Fruit fly (Drosophila melanogaster) whole organism, embryonic: ENCODE results near the gene CG32137.

ENCODE experiments used
- Adf1 ChIP-seq: fragments of 200-800 bp; sonication (Bioruptor generic); IDR thresholded peaks from 2 replicates; pipeline ENCODE4 v1.3.6; 2022; ENCODE audit warnings: missing biosample characterization, missing genetic modification characterization
- BEAF-32 ChIP-seq: fragments of 200-800 bp; sonication (Bioruptor generic); optimal IDR thresholded peaks from 3 replicates; lab custom pipeline; 2017; ENCODE audit warnings: missing biosample characterization, missing genetic modification characterization, mild to moderate bottlenecking, moderate library complexity, missing genetic modification reagents
- Blimp-1 ChIP-seq: fragments of 200-800 bp; sonication (Bioruptor generic); optimal IDR thresholded peaks from 3 replicates; lab custom pipeline; 2018; ENCODE audit warnings: missing biosample characterization, missing genetic modification characterization, mild to moderate bottlenecking, moderate library complexity, missing genetic modification reagents
- CG10366 ChIP-seq: fragments of 200-800 bp; sonication (Bioruptor generic); IDR thresholded peaks from 2 replicates; pipeline ENCODE4 v1.3.6; 2022; ENCODE audit warnings: missing biosample characterization, missing genetic modification characterization
- CG10654 ChIP-seq: fragments of 200-800 bp; sonication (Bioruptor generic); optimal IDR thresholded peaks from 2 replicates; lab custom pipeline; 2016; ENCODE audit warnings: missing biosample characterization, missing genetic modification characterization
- CG11696 ChIP-seq: fragments of 200-800 bp; sonication (Bioruptor generic); IDR thresholded peaks from 2 replicates; pipeline ENCODE4 v1.3.6; 2022; ENCODE audit warnings: missing biosample characterization, missing genetic modification characterization
- CG12155 ChIP-seq: fragments of 200-800 bp; sonication (Bioruptor generic); optimal IDR thresholded peaks from 3 replicates; lab custom pipeline; 2016; ENCODE audit warnings: missing biosample characterization, missing genetic modification characterization
- CG12299 ChIP-seq: fragments of 200-800 bp; sonication (Bioruptor generic); optimal IDR thresholded peaks from 2 replicates; lab custom pipeline; 2018; ENCODE audit warnings: missing biosample characterization, mild to moderate bottlenecking, missing genetic modification characterization
- CG12391 ChIP-seq: fragments of 200-800 bp; sonication (Bioruptor generic); optimal IDR thresholded peaks from 3 replicates; lab custom pipeline; 2018; ENCODE audit warnings: missing biosample characterization, mild to moderate bottlenecking, missing genetic modification characterization, moderate library complexity
- CG14050 ChIP-seq: fragments of 200-800 bp; sonication (Bioruptor generic); IDR thresholded peaks from 3 replicates; pipeline ENCODE4 v1.3.6; 2022; ENCODE audit warnings: missing biosample characterization, missing genetic modification characterization
- CG14860 ChIP-seq: fragments of 200-800 bp; sonication (Bioruptor generic); IDR thresholded peaks from 3 replicates; pipeline ENCODE4 v1.3.6; 2022; ENCODE audit warnings: missing biosample characterization, missing genetic modification characterization; ENCODE audit not compliant: partially characterized antibody
- CG15011 ChIP-seq: fragments of 200-800 bp; sonication (Bioruptor generic); optimal IDR thresholded peaks from 3 replicates; lab custom pipeline; 2018; ENCODE audit warnings: missing biosample characterization, mild to moderate bottlenecking, missing genetic modification characterization
- CG15269 ChIP-seq: fragments of 200-800 bp; sonication (Bioruptor generic); optimal IDR thresholded peaks from 2 replicates; lab custom pipeline; 2018; ENCODE audit warnings: missing biosample characterization, mild to moderate bottlenecking, missing genetic modification characterization, moderate library complexity
- CG2889 ChIP-seq: fragments of 200-800 bp; sonication (Bioruptor generic); IDR thresholded peaks from 3 replicates; pipeline ENCODE4 v1.3.6; 2022; ENCODE audit warnings: missing biosample characterization, missing genetic modification characterization
- CG31224 ChIP-seq: fragments of 200-800 bp; sonication (Bioruptor generic); IDR thresholded peaks from 2 replicates; pipeline ENCODE4 v1.3.6; 2022; ENCODE audit warnings: missing biosample characterization, missing genetic modification characterization
- CG31441 ChIP-seq: fragments of 200-800 bp; sonication (Bioruptor generic); IDR thresholded peaks from 2 replicates; pipeline ENCODE4 v1.3.6; 2022; ENCODE audit warnings: missing biosample characterization, missing genetic modification characterization
- CG5180 ChIP-seq: fragments of 200-800 bp; sonication (Bioruptor generic); optimal IDR thresholded peaks from 3 replicates; lab custom pipeline; 2017; ENCODE audit warnings: missing biosample characterization, missing genetic modification characterization, mild to moderate bottlenecking, moderate library complexity, missing genetic modification reagents
- CG7372 ChIP-seq: fragments of 200-800 bp; sonication (Bioruptor generic); IDR thresholded peaks from 2 replicates; pipeline ENCODE4 v1.3.6; 2022; ENCODE audit warnings: missing biosample characterization, missing genetic modification characterization
- CG7928 ChIP-seq: fragments of 200-800 bp; sonication (Bioruptor generic); optimal IDR thresholded peaks from 2 replicates; lab custom pipeline; 2017; ENCODE audit warnings: missing biosample characterization, mild to moderate bottlenecking, missing genetic modification characterization
- CG9876 ChIP-seq: fragments of 200-800 bp; sonication (Bioruptor generic); optimal IDR thresholded peaks from 2 replicates; lab custom pipeline; 2016; ENCODE audit warnings: missing biosample characterization, missing genetic modification characterization
- CG9932 ChIP-seq: fragments of 200-800 bp; sonication (Bioruptor generic); IDR thresholded peaks from 2 replicates; pipeline ENCODE4 v1.3.6; 2022; ENCODE audit warnings: missing biosample characterization, missing genetic modification characterization
- CHES-1-like ChIP-seq: fragments of 200-800 bp; sonication (Bioruptor generic); optimal IDR thresholded peaks from 2 replicates; lab custom pipeline; 2016; ENCODE audit warnings: missing biosample characterization, missing genetic modification characterization
- Fer2 ChIP-seq: fragments of 200-800 bp; sonication (Bioruptor generic); optimal IDR thresholded peaks from 2 replicates; lab custom pipeline; 2018; ENCODE audit warnings: missing biosample characterization, mild to moderate bottlenecking, missing genetic modification characterization, moderate library complexity
- GATAe ChIP-seq: fragments of 200-800 bp; sonication (Bioruptor generic); conservative IDR thresholded peaks from 2 replicates; pipeline ENCODE4 v1.3.6; 2022; ENCODE audit warnings: missing biosample characterization, missing genetic modification characterization
- Hand ChIP-seq: fragments of 200-800 bp; sonication (Bioruptor generic); optimal IDR thresholded peaks from 2 replicates; lab custom pipeline; 2017; ENCODE audit warnings: mild to moderate bottlenecking, missing biosample characterization, missing genetic modification reagents, missing genetic modification characterization
- HmgZ ChIP-seq: fragments of 200-800 bp; sonication (Bioruptor generic); optimal IDR thresholded peaks from 2 replicates; lab custom pipeline; 2018; ENCODE audit warnings: missing biosample characterization, mild to moderate bottlenecking, missing genetic modification characterization
- Hr51 ChIP-seq, 2 experiments: fragments of 200-800 bp; sonication (Bioruptor generic); optimal IDR thresholded peaks; 2 replicates in 1 of 2; 3 replicates in 1 of 2; lab custom pipeline; 2016 to 2018; ENCODE audit warnings: missing biosample characterization in 2 of 2, missing genetic modification characterization in 2 of 2, mild to moderate bottlenecking in 1 of 2, moderate library complexity in 1 of 2
- Kr ChIP-seq: fragments of 200-800 bp; sonication (Bioruptor generic); optimal IDR thresholded peaks from 2 replicates; lab custom pipeline; 2017; ENCODE audit warnings: missing biosample characterization, mild to moderate bottlenecking, missing genetic modification characterization
- Myb ChIP-seq: fragments of 200-800 bp; sonication (Bioruptor generic); optimal IDR thresholded peaks from 2 replicates; lab custom pipeline; 2016; ENCODE audit warnings: missing biosample characterization, missing genetic modification characterization
- NK7.1 ChIP-seq: fragments of 200-800 bp; sonication (Bioruptor generic); optimal IDR thresholded peaks from 3 replicates; lab custom pipeline; 2016; ENCODE audit warnings: missing biosample characterization, missing genetic modification characterization
- NfI ChIP-seq: fragments of 200-800 bp; sonication (Bioruptor generic); optimal IDR thresholded peaks from 3 replicates; lab custom pipeline; 2018; ENCODE audit warnings: missing biosample characterization, mild to moderate bottlenecking, missing genetic modification characterization, moderate library complexity
- PHDP ChIP-seq: fragments of 200-800 bp; sonication (Bioruptor generic); optimal IDR thresholded peaks from 3 replicates; lab custom pipeline; 2018; ENCODE audit warnings: missing biosample characterization, mild to moderate bottlenecking, missing genetic modification characterization, moderate library complexity
- Spps ChIP-seq: fragments of 200-800 bp; sonication (Bioruptor generic); optimal IDR thresholded peaks from 2 replicates; lab custom pipeline; 2018; ENCODE audit warnings: missing biosample characterization, mild to moderate bottlenecking, missing genetic modification characterization
- ap ChIP-seq: fragments of 200-800 bp; sonication (Bioruptor generic); IDR thresholded peaks from 2 replicates; pipeline ENCODE4 v1.3.6; 2022; ENCODE audit warnings: missing biosample characterization, missing genetic modification characterization
- ewg ChIP-seq: fragments of 200-800 bp; sonication (Bioruptor generic); optimal IDR thresholded peaks from 3 replicates; lab custom pipeline; 2017; ENCODE audit warnings: mild to moderate bottlenecking, missing biosample characterization, missing genetic modification reagents, missing genetic modification characterization
- ftz-f1 ChIP-seq: fragments of 200-800 bp; sonication (Bioruptor generic); optimal IDR thresholded peaks from 2 replicates; lab custom pipeline; 2016; ENCODE audit warnings: missing biosample characterization, missing genetic modification characterization
- gem ChIP-seq: fragments of 200-800 bp; sonication (Bioruptor generic); optimal IDR thresholded peaks from 2 replicates; lab custom pipeline; 2019; ENCODE audit warnings: missing biosample characterization, mild to moderate bottlenecking, missing genetic modification characterization, moderate library complexity
- ham ChIP-seq: fragments of 200-800 bp; sonication (Bioruptor generic); IDR thresholded peaks from 2 replicates; pipeline ENCODE4 v1.3.6; 2022; ENCODE audit warnings: missing biosample characterization, missing genetic modification characterization
- hbn ChIP-seq: fragments of 200-800 bp; sonication (Bioruptor generic); IDR thresholded peaks from 2 replicates; pipeline ENCODE4 v1.3.6; 2022; ENCODE audit warnings: missing biosample characterization, missing genetic modification characterization; ENCODE audit not compliant: partially characterized antibody
- insv ChIP-seq, 2 experiments: fragments of 200-800 bp; sonication (Bioruptor generic); optimal IDR thresholded peaks; 3 replicates each; lab custom pipeline; 2016 to 2018; ENCODE audit warnings: missing biosample characterization in 2 of 2, missing genetic modification characterization in 2 of 2
- kah ChIP-seq: fragments of 200-800 bp; sonication (Bioruptor generic); optimal IDR thresholded peaks from 2 replicates; lab custom pipeline; 2018; ENCODE audit warnings: missing biosample characterization, mild to moderate bottlenecking, missing genetic modification characterization
- mirr ChIP-seq: fragments of 200-800 bp; sonication (Bioruptor generic); optimal IDR thresholded peaks from 3 replicates; lab custom pipeline; 2018; ENCODE audit warnings: missing biosample characterization, mild to moderate bottlenecking, missing genetic modification characterization
- nerfin-2 ChIP-seq: fragments of 200-800 bp; sonication (Bioruptor generic); IDR thresholded peaks from 2 replicates; pipeline ENCODE4 v1.3.6; 2022; ENCODE audit warnings: missing biosample characterization, missing genetic modification characterization; ENCODE audit not compliant: partially characterized antibody
- nmo ChIP-seq: fragments of 200-800 bp; sonication (Bioruptor generic); optimal IDR thresholded peaks from 2 replicates; lab custom pipeline; 2018; ENCODE audit warnings: missing biosample characterization, mild to moderate bottlenecking, missing genetic modification characterization, moderate library complexity
- sc ChIP-seq, 3 experiments: fragments of >200 bp in 2 of 3; fragments of 200-800 bp in 1 of 3; sonication (Bioruptor generic) in 1 of 3; optimal IDR thresholded peaks; 2 replicates in 2 of 3; 3 replicates in 1 of 3; lab custom pipeline; 2017; ENCODE audit warnings: mild to moderate bottlenecking in 1 of 3, missing biosample characterization in 1 of 3, missing genetic modification characterization in 1 of 3, missing genetic modification reagents in 1 of 3
- slp2 ChIP-seq: fragments of 200-800 bp; sonication (Bioruptor generic); optimal IDR thresholded peaks from 2 replicates; lab custom pipeline; 2016; ENCODE audit warnings: missing biosample characterization, missing genetic modification characterization
- tgo ChIP-seq: fragments of 200-800 bp; sonication (Bioruptor generic); IDR thresholded peaks from 3 replicates; pipeline ENCODE4 v1.3.6; 2022; ENCODE audit warnings: missing biosample characterization, missing genetic modification characterization
- zen ChIP-seq: fragments of 200-800 bp; sonication (Bioruptor generic); optimal IDR thresholded peaks from 3 replicates; lab custom pipeline; 2018; ENCODE audit warnings: missing biosample characterization, mild to moderate bottlenecking, missing genetic modification characterization, moderate library complexity

Gene CG32137

dm6 chr3L:13928769-13929594 lies 10.1 kb upstream of the CG32137 start, which contains the start of the genes CG8833 and DCTN1-p150 (continued):
- TF ChIP-seq ftz-f1 (GFP tag; lab: Kevin White, UChicago): no peak
- peak; percentile 27 for TF ChIP-seq Blimp-1 (GFP tag; lab: Kevin White, UChicago)
- TF ChIP-seq insv (GFP tag; optimal IDR thresholded peaks at IDR 0.05; lab: Kevin White, UChicago): peak in 1 of 2 experiments; percentile 30
- peak; percentile 14 for TF ChIP-seq CG10654 (GFP tag; lab: Kevin White, UChicago)
- peak; percentile 27 for TF ChIP-seq HmgZ (tag; lab: Kevin White, UChicago)
- no peak for TF ChIP-seq Adf1
- TF ChIP-seq CG5180 (GFP tag; lab: Kevin White, UChicago): no peak
- peak; percentile 85 for TF ChIP-seq CG31441 (GFP tag; lab: Robert Waterston, UW)
- no peak for TF ChIP-seq CG15269 (tag; lab: Kevin White, UChicago)
- TF ChIP-seq CHES-1-like (GFP tag; lab: Kevin White, UChicago): peak; percentile 34
- TF ChIP-seq sc (optimal IDR thresholded peaks at IDR 0.05; lab: Kevin White, UChicago): no peak
- no peak for TF ChIP-seq sc (GFP tag; optimal IDR thresholded peaks at IDR 0.05; lab: Kevin White, UChicago)
- TF ChIP-seq gem (tag; lab: Kevin White, UChicago): no peak
- TF ChIP-seq CG10366: peak; percentile 48; the same call in 1 of the 2 replicates
- no peak for TF ChIP-seq Hr51 (GFP tag; optimal IDR thresholded peaks at IDR 0.05; lab: Kevin White, UChicago)
- TF ChIP-seq CG12155 (GFP tag; lab: Kevin White, UChicago): peak; percentile 54
- TF ChIP-seq CG2889 (GFP tag; lab: Robert Waterston, UW): no peak
- no peak for TF ChIP-seq CG7372
- TF ChIP-seq GATAe (GFP tag; lab: Robert Waterston, UW): no peak
- TF ChIP-seq CG15011 (GFP tag; lab: Kevin White, UChicago): no peak
- TF ChIP-seq CG7928: no peak
- TF ChIP-seq CG31224 (GFP tag; lab: Robert Waterston, UW): no peak
- no peak for TF ChIP-seq NK7.1 (GFP tag; lab: Kevin White, UChicago)
- TF ChIP-seq zen (tag; lab: Kevin White, UChicago): no peak
- TF ChIP-seq ap: no peak
- peak; percentile 77 for TF ChIP-seq BEAF-32 (GFP tag; lab: Kevin White, UChicago)
- no peak; the same call in 2 of the 3 replicates for TF ChIP-seq CG14050
- TF ChIP-seq Spps (tag; lab: Kevin White, UChicago): no peak
- no peak for TF ChIP-seq Fer2 (tag; lab: Kevin White, UChicago)
- no peak for TF ChIP-seq nerfin-2 (GFP tag; lab: Robert Waterston, UW)
- peak; percentile 18 for TF ChIP-seq CG9876 (GFP tag; lab: Kevin White, UChicago)
- TF ChIP-seq hbn (GFP tag; lab: Robert Waterston, UW): peak; percentile 22; the same call in 1 of the 2 replicates
- peak; percentile 31 for TF ChIP-seq PHDP (tag; lab: Kevin White, UChicago)
- TF ChIP-seq NfI: peak; percentile 32
- TF ChIP-seq CG12299: no peak
- TF ChIP-seq kah (GFP tag; lab: Kevin White, UChicago): no peak
- TF ChIP-seq tgo: peak; percentile 37; the same call in 2 of the 3 replicates
- TF ChIP-seq mirr: no peak
- TF ChIP-seq nmo (GFP tag; lab: Kevin White, UChicago): peak; percentile 67
- TF ChIP-seq Kr: no peak
- TF ChIP-seq slp2 (GFP tag; lab: Kevin White, UChicago): peak; percentile 10
- no peak for TF ChIP-seq ham (GFP tag; lab: Robert Waterston, UW)
- peak; percentile 82 for TF ChIP-seq CG9932 (GFP tag; lab: Robert Waterston, UW)
- TF ChIP-seq ewg (GFP tag; lab: Kevin White, UChicago): no peak
- no peak for TF ChIP-seq CG11696 (GFP tag; lab: Robert Waterston, UW)
- no peak for TF ChIP-seq Myb (GFP tag; lab: Kevin White, UChicago)
- peak; percentile 70 for TF ChIP-seq CG12391 (tag; lab: Kevin White, UChicago)
- peak; percentile 33; the same call in 1 of the 3 replicates for TF ChIP-seq CG14860 (GFP tag; lab: Robert Waterston, UW)
- no peak for TF ChIP-seq Hand (GFP tag; lab: Kevin White, UChicago)
